Worm (Caenorhabditis elegans) whole organism, L2 larva: ENCODE results near the gene nhr-159.
A peak's percentile ranks its signal among the peaks of the same experiment; 100 is the strongest.

Experiments
- F13H6.1 ChIP-seq: sonication (generic microtip); optimal IDR thresholded peaks from 2 replicates; lab custom pipeline; 2016; ENCODE audit warnings: missing genetic modification characterization, missing compliant biosample characterization
- R02D3.7 ChIP-seq: fragments of 150-350 bp; optimal IDR thresholded peaks from 2 replicates; lab custom pipeline; 2014; ENCODE audit warnings: missing biosample characterization, missing genetic modification characterization
- ZK546.5 ChIP-seq: sonication (generic microtip); optimal IDR thresholded peaks from 2 replicates; lab custom pipeline; 2017; ENCODE audit warnings: missing biosample characterization, missing genetic modification characterization
- alr-1 ChIP-seq: fragments of 150-350 bp; optimal IDR thresholded peaks from 2 replicates; lab custom pipeline; 2014; ENCODE audit warnings: missing biosample characterization, missing genetic modification characterization
- ama-1 ChIP-seq: fragments of 150-350 bp; optimal IDR thresholded peaks from 2 replicates; lab custom pipeline; 2018; ENCODE audit warnings: inconsistent platforms
- blmp-1 ChIP-seq: sonication (generic microtip); optimal IDR thresholded peaks from 2 replicates; lab custom pipeline; 2017; ENCODE audit warnings: missing genetic modification characterization, mild to moderate bottlenecking, missing compliant biosample characterization, antibody characterized with exemption, moderate library complexity; ENCODE audit not compliant: insufficient read depth
- crh-2 ChIP-seq: sonication (generic microtip); optimal IDR thresholded peaks from 2 replicates; lab custom pipeline; 2017; ENCODE audit warnings: missing biosample characterization, missing genetic modification characterization
- dmd-4 ChIP-seq: sonication (generic microtip); optimal IDR thresholded peaks from 2 replicates; lab custom pipeline; 2017; ENCODE audit warnings: missing biosample characterization, missing genetic modification characterization
- egl-27 ChIP-seq: sonication (generic microtip); optimal IDR thresholded peaks from 3 replicates; lab custom pipeline; 2017; ENCODE audit warnings: missing biosample characterization, missing genetic modification reagents, missing genetic modification characterization
- elt-3 ChIP-seq: sonication (generic microtip); optimal IDR thresholded peaks from 2 replicates; lab custom pipeline; 2017; ENCODE audit warnings: missing biosample characterization, missing genetic modification characterization
- fos-1 ChIP-seq: fragments of 150-350 bp; optimal IDR thresholded peaks from 2 replicates; lab custom pipeline; 2014; ENCODE audit warnings: missing biosample characterization, missing genetic modification characterization
- gmeb-1 ChIP-seq: fragments of 150-350 bp; optimal IDR thresholded peaks from 2 replicates; lab custom pipeline; 2014; ENCODE audit warnings: missing biosample characterization, missing genetic modification characterization
- lin-11 ChIP-seq: fragments of 150-350 bp; sonication (generic microtip); optimal IDR thresholded peaks from 2 replicates; lab custom pipeline; 2014; ENCODE audit warnings: missing biosample characterization, missing genetic modification characterization, inconsistent platforms, mixed read lengths
- lin-13 ChIP-seq: fragments of 150-350 bp; optimal IDR thresholded peaks from 2 replicates; lab custom pipeline; 2014; ENCODE audit warnings: missing biosample characterization, missing genetic modification reagents, missing genetic modification characterization
- lin-39 ChIP-seq: fragments of 150-350 bp; optimal IDR thresholded peaks from 2 replicates; lab custom pipeline; 2014; ENCODE audit warnings: missing biosample characterization, missing genetic modification reagents, missing genetic modification characterization
- lsy-2 ChIP-seq, 2 experiments: fragments of 150-350 bp in 1 of 2; sonication (generic microtip) in 1 of 2; optimal IDR thresholded peaks; 2 replicates each; lab custom pipeline; 2014 to 2017; ENCODE audit warnings: missing biosample characterization in 2 of 2, missing genetic modification characterization in 2 of 2
- mab-5 ChIP-seq: fragments of 150-350 bp; optimal IDR thresholded peaks from 2 replicates; lab custom pipeline; 2014; ENCODE audit warnings: missing biosample characterization, missing genetic modification characterization
- mbf-1 ChIP-seq: sonication (generic microtip); optimal IDR thresholded peaks from 2 replicates; lab custom pipeline; 2017; ENCODE audit warnings: missing biosample characterization, missing genetic modification characterization
- nhr-10 ChIP-seq: sonication (generic microtip); optimal IDR thresholded peaks from 2 replicates; lab custom pipeline; 2017; ENCODE audit warnings: missing biosample characterization, missing genetic modification characterization
- nhr-129 ChIP-seq: fragments of 150-350 bp; optimal IDR thresholded peaks from 2 replicates; lab custom pipeline; 2014; ENCODE audit warnings: missing biosample characterization, missing genetic modification characterization
- nhr-21 ChIP-seq: fragments of 150-350 bp; optimal IDR thresholded peaks from 2 replicates; lab custom pipeline; 2014; ENCODE audit warnings: missing biosample characterization, missing genetic modification characterization
- nhr-237 ChIP-seq: fragments of 150-350 bp; optimal IDR thresholded peaks from 2 replicates; lab custom pipeline; 2014; ENCODE audit warnings: missing biosample characterization, missing genetic modification characterization
- nhr-6 ChIP-seq: fragments of 150-350 bp; optimal IDR thresholded peaks from 2 replicates; lab custom pipeline; 2014; ENCODE audit warnings: missing biosample characterization, missing genetic modification characterization
- nhr-77 ChIP-seq: fragments of 150-350 bp; optimal IDR thresholded peaks from 2 replicates; lab custom pipeline; 2014; ENCODE audit warnings: missing biosample characterization, missing genetic modification characterization
- sma-9 ChIP-seq, 2 experiments: fragments of 150-350 bp in 1 of 2; sonication (generic microtip) in 1 of 2; optimal IDR thresholded peaks; 2 replicates each; lab custom pipeline; 2014 to 2016; ENCODE audit warnings: missing genetic modification characterization in 2 of 2, mild to moderate bottlenecking in 1 of 2, missing biosample characterization in 1 of 2, missing compliant biosample characterization in 1 of 2, missing genetic modification reagents in 1 of 2, moderate library complexity in 1 of 2
- snpc-4 ChIP-seq: fragments of 150-350 bp; optimal IDR thresholded peaks from 2 replicates; lab custom pipeline; 2014; ENCODE audit warnings: missing biosample characterization, missing genetic modification characterization
- zag-1 ChIP-seq: fragments of 150-350 bp; optimal IDR thresholded peaks from 2 replicates; lab custom pipeline; 2014; ENCODE audit warnings: missing biosample characterization, missing genetic modification characterization
- ztf-1 ChIP-seq: fragments of 200-800 bp; sonication (Bioruptor generic); conservative IDR thresholded peaks from 2 replicates; pipeline ENCODE4 v1.3.6; 2022; ENCODE audit warnings: missing genetic modification characterization, missing compliant biosample characterization
- ztf-4 ChIP-seq: fragments of 150-350 bp; optimal IDR thresholded peaks from 2 replicates; lab custom pipeline; 2014; ENCODE audit warnings: missing biosample characterization, missing genetic modification characterization

Gene nhr-159

DNA sequence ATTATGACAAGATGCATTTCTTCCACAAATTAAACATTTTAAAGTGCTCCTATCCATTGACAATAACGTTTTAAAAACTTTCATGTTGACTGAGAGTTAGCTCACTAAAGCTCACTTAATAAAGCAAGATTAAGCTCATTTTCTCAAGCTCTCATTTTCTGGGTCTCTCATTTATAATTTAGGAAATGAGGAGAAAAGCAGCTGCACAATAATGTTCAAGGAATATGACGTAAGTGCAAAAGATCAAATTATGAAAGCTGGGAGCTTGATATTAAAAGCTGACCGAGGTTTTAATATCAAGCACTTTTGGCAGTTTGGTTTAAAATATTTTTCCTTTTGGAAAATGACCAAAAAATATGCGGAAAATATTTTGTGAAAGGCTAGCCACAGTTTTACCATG is 20.3 kb downstream of the nhr-159 start, which contains the start of gene nhr-188:
nhr-188 (minus strand) TSS at position 84 of the 400 bp plus-strand sequence.
- TF ChIP-seq ama-1 (lab: Kevin White, UChicago) (no peak), elt-3 (tag; lab: Kevin White, UChicago) (no peak), lsy-2 (tag; optimal IDR thresholded peaks at IDR 0.05; lab: Kevin White, UChicago) (no peak), F13H6.1 (no peak), nhr-77 (tag; lab: Kevin White, UChicago) (no peak), ZK546.5 (tag; lab: Kevin White, UChicago) (no peak), lin-13 (GFP tag; lab: Kevin White, UChicago) (no peak), ztf-4 (tag; lab: Kevin White, UChicago) (no peak)
- TF ChIP-seq, all 48 proteins: peak for 0

DNA sequence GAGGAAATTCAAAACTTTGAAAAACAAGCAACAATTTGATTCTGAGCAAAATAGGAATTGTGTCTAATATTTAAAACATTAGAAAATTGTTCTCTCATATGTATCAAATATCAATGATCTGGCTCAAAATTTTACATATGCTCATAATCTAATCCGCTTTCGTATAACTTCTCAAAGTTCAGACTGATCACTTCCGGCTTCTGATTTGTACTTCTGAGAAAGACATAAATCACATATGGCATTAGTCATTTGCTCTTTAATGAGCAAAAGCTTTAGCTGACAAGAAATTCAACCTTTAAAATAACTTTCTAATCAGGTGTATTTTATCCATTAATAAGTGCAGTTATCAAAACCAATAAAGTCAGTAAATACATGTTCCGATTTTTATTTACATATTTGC is 22.2 kb downstream of the nhr-159 start:
- peak; percentile 66 for TF ChIP-seq sma-9 (GFP tag; optimal IDR thresholded peaks at IDR 0.05; lab: Kevin White, UChicago)
- no peak for TF ChIP-seq sma-9 (tag; optimal IDR thresholded peaks at IDR 0.05; lab: Kevin White, UChicago)
- TF ChIP-seq dmd-4, result no peak
- peak; percentile 65 for TF ChIP-seq nhr-21 (tag; lab: Kevin White, UChicago)

DNA sequence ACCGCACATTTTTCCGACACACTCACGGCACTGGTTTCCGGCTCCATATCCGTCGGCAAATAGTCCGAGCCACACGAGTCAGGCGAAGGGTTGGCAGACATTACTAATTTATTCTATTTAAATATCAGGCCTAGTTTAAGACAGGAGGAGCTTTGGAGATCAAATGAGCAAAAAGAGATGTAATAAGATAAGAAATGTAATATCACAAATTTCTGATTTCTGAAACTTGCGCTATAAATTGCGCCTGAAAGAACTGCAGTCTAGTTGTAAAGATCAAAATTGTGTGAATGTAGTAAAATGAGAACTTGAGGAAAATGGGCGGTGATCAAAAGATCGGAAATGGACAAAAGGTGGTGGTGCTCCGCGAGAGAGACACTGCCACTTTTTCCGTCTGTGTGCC is 23.3 kb downstream of the nhr-159 start, which contains the start of gene nhr-186:
nhr-186 (minus strand) TSS at position 101 of the 400 bp plus-strand sequence.
- TF ChIP-seq nhr-129 (tag; lab: Kevin White, UChicago) (no peak), lin-11 (tag; lab: Kevin White, UChicago) (no peak), R02D3.7 (tag; lab: Kevin White, UChicago) (no peak), crh-2 (tag; lab: Kevin White, UChicago) (no peak), ama-1 (lab: Kevin White, UChicago) (no peak), nhr-6 (tag; lab: Kevin White, UChicago) (no peak), nhr-10 (tag; lab: Kevin White, UChicago) (no peak), lin-39 (tag; lab: Kevin White, UChicago) (no peak), gmeb-1 (tag; lab: Kevin White, UChicago) (no peak)

DNA sequence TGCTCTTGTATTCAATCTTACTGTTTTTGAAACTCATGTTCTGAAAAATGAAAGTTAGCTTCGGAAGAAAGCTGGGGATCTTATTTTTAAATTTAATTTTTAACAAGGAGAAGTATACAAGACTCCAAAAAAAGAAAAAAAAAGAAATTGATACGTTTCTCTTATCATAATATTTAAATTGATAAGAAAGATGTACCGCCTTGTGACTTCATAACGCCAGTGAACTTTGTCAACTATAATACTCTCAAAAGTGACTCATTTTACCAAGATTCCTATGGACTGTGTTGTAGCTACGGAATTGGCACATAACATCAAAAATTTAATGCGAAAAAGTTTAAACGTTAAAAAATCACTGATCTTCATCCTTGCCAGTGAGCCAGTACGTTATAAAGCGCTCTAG is 26.4 kb downstream of the nhr-159 start:
- TF ChIP-seq fos-1 (tag; lab: Kevin White, UChicago), result peak; percentile 86
- no peak for TF ChIP-seq mbf-1 (tag; lab: Kevin White, UChicago)
- TF ChIP-seq, all 48 proteins: peak for 1

DNA sequence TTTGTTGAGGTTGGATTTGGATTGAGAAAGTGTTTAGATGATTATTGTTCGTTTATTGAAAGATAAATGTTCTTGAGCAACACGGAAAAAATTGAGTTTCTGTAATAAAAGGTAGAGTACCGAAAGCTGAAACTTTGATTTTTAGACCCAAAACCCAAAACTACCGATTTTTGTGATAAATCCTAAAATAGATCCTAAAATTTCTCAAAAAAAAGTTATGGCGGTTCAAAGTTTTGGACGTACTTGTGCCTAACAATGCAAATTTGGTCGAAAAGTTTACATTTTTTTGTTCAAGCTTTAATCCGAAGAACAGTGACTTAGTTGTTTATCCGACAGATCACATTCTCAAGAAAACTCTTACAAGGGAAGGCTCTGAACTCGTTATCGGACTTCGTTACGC is 30.9 kb downstream of the nhr-159 start, which contains the start of gene nhr-185:
nhr-185 (minus strand) TSS at position 101 of the 400 bp plus-strand sequence.
- TF ChIP-seq ztf-1 (GFP tag; lab: Robert Waterston, UW) (no peak), ZK546.5 (tag; lab: Kevin White, UChicago) (no peak), nhr-237 (no peak), alr-1 (tag; lab: Kevin White, UChicago) (no peak), ztf-4 (tag; lab: Kevin White, UChicago) (no peak), ama-1 (lab: Kevin White, UChicago) (no peak), fos-1 (tag; lab: Kevin White, UChicago) (no peak), F13H6.1 (no peak), blmp-1 (tag; lab: Kevin White, UChicago) (no peak), mab-5 (tag; lab: Kevin White, UChicago) (no peak), zag-1 (no peak), nhr-6 (tag; lab: Kevin White, UChicago) (no peak), egl-27 (tag; lab: Kevin White, UChicago) (no peak), snpc-4 (tag; lab: Kevin White, UChicago) (no peak)

DNA sequence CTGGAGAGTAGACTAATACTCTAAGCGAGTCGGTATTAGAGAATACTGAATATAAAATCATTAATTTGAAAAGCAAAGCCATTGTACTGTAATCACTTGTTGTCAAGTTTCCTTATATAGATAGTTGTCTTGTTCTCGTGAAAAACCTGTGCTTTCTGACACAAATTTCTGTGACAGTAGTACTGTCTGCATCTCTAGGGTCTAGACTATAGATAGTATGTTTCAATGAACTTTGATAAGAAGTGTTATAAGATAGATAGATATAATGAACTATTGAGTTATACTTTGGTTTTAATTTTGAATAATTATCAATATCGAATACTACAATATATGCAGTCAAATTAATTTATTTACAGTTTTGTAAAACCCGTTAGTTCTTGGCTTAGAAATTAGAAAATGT is 34.2 kb downstream of the nhr-159 start, which contains the start of gene ugt-32:
ugt-32 (minus strand) TSS at position 82 of the 400 bp plus-strand sequence.
- TF ChIP-seq fos-1 (tag; lab: Kevin White, UChicago) (peak; percentile 38), ztf-4 (tag; lab: Kevin White, UChicago) (no peak), sma-9 (GFP tag; optimal IDR thresholded peaks at IDR 0.05; lab: Kevin White, UChicago) (peak; percentile 27), sma-9 (tag; optimal IDR thresholded peaks at IDR 0.05; lab: Kevin White, UChicago) (no peak), dmd-4 (no peak)
- TF ChIP-seq, all 48 proteins: peak for 2
